Fruit fly (Drosophila melanogaster): ENCODE results near the gene CG42699.

Gene CG42699

dm6 chrX:5819972-5820371, 55.6 kb downstream of the CG42699 start (continued):
- no peak for TF ChIP-seq CG11762 (GFP tag; optimal IDR thresholded peaks at IDR 0.05; ENCODE audit: insufficient read depth)
